Worm (Caenorhabditis elegans) whole organism, L4 larva: ENCODE data around the gene fbxb-61.

Experiments used
- ceh-28 ChIP-seq: fragments of 150-350 bp; optimal IDR thresholded peaks from 2 replicates; lab custom pipeline; 2014; ENCODE audit warnings: missing biosample characterization, missing genetic modification reagents, missing genetic modification characterization
- cey-2 ChIP-seq: sonication (generic microtip); optimal IDR thresholded peaks from 3 replicates; lab custom pipeline; 2017; ENCODE audit warnings: missing genetic modification characterization, mild to moderate bottlenecking, missing compliant biosample characterization, antibody characterized with exemption, borderline replicate concordance; ENCODE audit not compliant: insufficient read depth
- lin-13 ChIP-seq: fragments of 150-350 bp; optimal IDR thresholded peaks from 2 replicates; lab custom pipeline; 2014; ENCODE audit warnings: missing biosample characterization, missing genetic modification reagents, missing genetic modification characterization
- lsy-2 ChIP-seq, 2 experiments: fragments of 150-350 bp in 1 of 2; sonication (generic microtip) in 1 of 2; optimal IDR thresholded peaks; 2 replicates each; lab custom pipeline; 2014 to 2017; ENCODE audit warnings: missing biosample characterization in 2 of 2, missing genetic modification characterization in 2 of 2
- nhr-102 ChIP-seq: sonication (generic microtip); optimal IDR thresholded peaks from 2 replicates; lab custom pipeline; 2016; ENCODE audit warnings: mild to moderate bottlenecking, missing genetic modification characterization, moderate library complexity, missing compliant biosample characterization
- nhr-237 ChIP-seq: sonication (generic microtip); optimal IDR thresholded peaks from 2 replicates; lab custom pipeline; 2017; ENCODE audit warnings: missing biosample characterization, missing genetic modification characterization
- nhr-25 ChIP-seq: sonication (generic microtip); optimal IDR thresholded peaks from 2 replicates; lab custom pipeline; 2017; ENCODE audit warnings: missing genetic modification characterization, mild to moderate bottlenecking, missing compliant biosample characterization, antibody characterized with exemption, moderate library complexity, borderline replicate concordance; ENCODE audit not compliant: insufficient read depth
- nhr-42 ChIP-seq: fragments of 200-800 bp; sonication (Bioruptor generic); IDR thresholded peaks from 2 replicates; pipeline ENCODE4 v1.3.6; 2022; ENCODE audit warnings: missing genetic modification characterization, missing compliant biosample characterization
- nhr-76 ChIP-seq: fragments of 150-350 bp; optimal IDR thresholded peaks from 2 replicates; lab custom pipeline; 2014; ENCODE audit warnings: missing biosample characterization, missing genetic modification characterization
- rbr-2 ChIP-seq: sonication (generic microtip); optimal IDR thresholded peaks from 2 replicates; lab custom pipeline; 2016; ENCODE audit warnings: missing genotype, missing genetic modification characterization, missing compliant biosample characterization
- skn-1 ChIP-seq: fragments of 150-350 bp; optimal IDR thresholded peaks from 2 replicates; lab custom pipeline; 2014; ENCODE audit warnings: missing biosample characterization, missing genetic modification characterization

DNA sequence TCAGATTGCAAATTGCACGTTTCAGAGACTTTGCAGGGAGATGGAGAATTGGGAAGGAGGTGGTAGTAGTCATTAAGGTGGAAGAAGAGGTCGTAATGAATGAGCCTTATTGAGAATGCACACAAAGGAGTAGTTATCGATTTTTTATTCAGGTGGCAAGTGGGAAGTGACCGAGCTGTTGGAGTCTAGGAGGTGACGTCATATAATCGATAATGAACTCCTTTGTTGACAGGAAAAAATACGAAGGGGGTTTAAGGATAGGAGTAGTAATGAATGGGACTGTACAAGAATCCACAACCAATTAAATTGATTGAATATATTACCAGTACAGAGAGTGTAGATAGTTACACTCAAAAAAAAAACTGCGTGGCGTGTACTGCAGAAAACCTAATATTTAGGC, 2.0 kb upstream of the fbxb-61 start, which contains the start of gene fbxb-62:
- no peak for TF ChIP-seq nhr-237
- TF ChIP-seq lsy-2 (tag; optimal IDR thresholded peaks at IDR 0.05; lab: Kevin White, UChicago): no peak
- no peak for TF ChIP-seq cey-2 (tag; lab: Kevin White, UChicago)
- no peak for TF ChIP-seq rbr-2 (tag; lab: Kevin White, UChicago)
- TF ChIP-seq nhr-76 (tag; lab: Kevin White, UChicago): no peak
- TF ChIP-seq nhr-25 (tag; lab: Kevin White, UChicago): no peak
- no peak for TF ChIP-seq lin-13 (GFP tag; lab: Kevin White, UChicago)
- TF ChIP-seq ceh-28: no peak
- TF ChIP-seq nhr-42 (GFP tag; lab: Robert Waterston, UW): no peak
- no peak for TF ChIP-seq skn-1 (tag; lab: Kevin White, UChicago)
- TF ChIP-seq nhr-102 (tag; lab: Kevin White, UChicago): no peak
